Fruit fly (Drosophila melanogaster): Measurements from ENCODE around the gene atilla.

DNA sequence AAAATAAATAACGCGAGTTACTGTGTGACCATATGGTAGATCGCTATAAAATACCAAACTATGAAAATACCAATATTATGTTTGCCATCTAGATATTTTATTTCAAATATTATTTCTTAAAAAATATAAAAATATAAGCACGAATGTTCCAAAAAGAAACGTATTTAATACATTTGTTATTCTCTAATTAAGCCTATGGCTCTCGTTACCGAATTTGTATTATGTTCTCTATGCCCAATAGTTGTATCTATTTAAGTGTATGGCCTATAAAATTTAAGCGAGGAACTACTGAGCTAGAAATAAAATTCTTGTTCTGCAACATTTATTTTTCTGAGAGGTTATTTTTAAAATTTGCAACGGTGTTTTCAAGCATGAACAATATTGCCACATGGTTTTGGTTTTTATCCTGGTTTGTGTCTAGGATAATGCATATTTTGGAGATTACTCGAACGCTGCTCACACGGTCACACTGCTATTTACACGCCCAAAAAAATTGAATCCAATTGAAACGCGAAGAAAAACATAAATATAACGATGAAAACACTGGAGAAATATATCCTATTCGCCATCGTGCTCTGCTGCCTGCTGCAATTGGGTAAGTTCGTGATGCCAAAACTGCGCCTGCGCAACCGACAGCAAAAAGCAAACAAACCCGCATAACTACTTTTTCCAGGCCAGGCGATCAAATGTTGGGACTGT lies 5.0 kb downstream of the atilla start, which contains the start of the genes CG6583 and crok:
- TF ChIP-seq psq (optimal IDR thresholded peaks at IDR 0.05) (no peak), CG8478 (optimal IDR thresholded peaks at IDR 0.05) (no peak), EcR (GFP tag; optimal IDR thresholded peaks at IDR 0.05) (no peak), pan (optimal IDR thresholded peaks at IDR 0.05) (no peak), usp (GFP tag; optimal IDR thresholded peaks at IDR 0.05) (no peak)

Measured in whole organism.